Fruit fly (Drosophila melanogaster): ENCODE data around the gene Vml.

Gene Vml

DNA sequence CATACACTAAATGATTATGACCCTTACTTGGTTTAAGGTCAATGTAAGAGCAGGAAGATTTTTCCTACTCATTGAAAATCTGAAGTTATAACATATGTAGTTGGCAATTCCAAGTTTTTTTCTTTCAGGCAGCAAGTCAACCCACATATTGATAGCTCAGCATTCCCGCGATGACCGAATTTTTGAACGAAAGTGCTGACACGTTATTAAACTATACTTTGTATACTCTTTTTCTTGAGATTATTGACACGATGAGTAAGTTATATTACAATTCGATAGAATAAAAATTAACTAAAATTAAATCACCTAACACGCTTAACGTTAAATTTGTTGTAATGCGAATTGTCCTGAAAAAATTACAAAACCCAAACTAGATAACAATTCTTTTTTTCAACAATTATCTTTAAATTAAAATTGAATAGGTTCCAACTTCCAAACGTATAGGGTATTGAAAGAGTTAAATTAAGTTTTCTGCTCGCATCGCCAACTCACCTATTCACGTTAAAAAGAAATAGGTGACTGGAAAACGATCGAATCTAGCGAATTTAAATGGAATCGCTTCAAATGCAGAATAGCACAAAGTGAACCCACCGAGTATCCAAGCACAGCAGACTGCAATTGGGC lies at the start of gene Vml:
Gene Vml, plus strand, starts transcription at position 574 of the 624 bp plus-strand sequence.
- TF ChIP-seq D1 (tag; optimal IDR thresholded peaks at IDR 0.05) (no peak), CG15710 (tag; optimal IDR thresholded peaks at IDR 0.05) (no peak), EcR (GFP tag; optimal IDR thresholded peaks at IDR 0.05) (no peak), gl (tag; optimal IDR thresholded peaks at IDR 0.05) (no peak)

DNA sequence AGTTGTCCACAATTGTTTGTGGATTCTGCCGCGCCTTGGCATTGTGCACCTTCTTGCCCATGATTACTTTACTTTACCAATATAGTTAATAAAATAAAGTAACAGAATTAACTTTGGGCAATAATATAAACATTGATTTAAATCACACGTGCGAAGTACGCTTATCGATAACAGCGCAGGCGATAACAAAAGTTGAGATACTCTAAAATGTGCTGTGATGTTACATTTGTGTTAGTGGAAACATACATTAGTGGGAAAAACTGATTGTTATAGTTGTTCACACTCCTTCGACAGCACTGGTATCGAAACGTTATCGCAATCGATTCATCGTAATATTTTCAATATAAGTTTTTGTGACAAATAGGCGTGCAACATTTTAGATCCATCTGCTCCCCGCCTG lies 33.8 kb upstream of the Vml start, which contains the start of gene kz:
Gene kz, minus strand, starts transcription at position 194 of the 400 bp plus-strand sequence.
- no peak for TF ChIP-seq gl (tag; optimal IDR thresholded peaks at IDR 0.05)
- no peak for TF ChIP-seq CG13204 (GFP tag; optimal IDR thresholded peaks at IDR 0.05)
- TF ChIP-seq CG8159 (tag; optimal IDR thresholded peaks at IDR 0.05) = no peak

DNA sequence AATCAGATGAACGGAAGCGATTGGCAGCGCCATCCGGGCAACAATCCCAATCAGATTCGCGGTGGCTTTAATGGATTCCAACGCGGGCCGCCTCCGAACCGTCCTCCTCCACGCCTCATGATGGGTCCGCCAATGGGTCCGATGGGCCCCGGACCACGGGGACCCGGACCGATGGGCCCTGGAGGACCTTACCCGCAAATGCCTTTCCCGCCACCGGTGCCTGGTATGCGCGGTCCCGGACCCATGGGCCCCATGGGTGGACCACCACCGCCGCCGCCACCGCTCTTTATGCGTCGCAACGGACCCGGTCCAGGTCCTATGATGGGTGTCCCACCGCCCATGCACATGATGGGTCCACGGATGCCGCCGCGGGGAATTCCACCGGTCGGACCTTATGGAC lies 32.7 kb upstream of the Vml start:
- TF ChIP-seq CG17806 (tag; optimal IDR thresholded peaks at IDR 0.05) (no peak), CG14655 (GFP tag; optimal IDR thresholded peaks at IDR 0.05) (no peak), CG4496 (GFP tag; IDR thresholded peaks at IDR 0.05) (no peak), CG8159 (tag; optimal IDR thresholded peaks at IDR 0.05) (no peak), D1 (tag; optimal IDR thresholded peaks at IDR 0.05) (no peak), CG8301 (tag; optimal IDR thresholded peaks at IDR 0.05) (no peak), EcR (GFP tag; optimal IDR thresholded peaks at IDR 0.05) (no peak), Pif1A (GFP tag; optimal IDR thresholded peaks at IDR 0.05) (no peak), CG15710 (tag; optimal IDR thresholded peaks at IDR 0.05) (no peak), gl (tag; optimal IDR thresholded peaks at IDR 0.05) (no peak), fd96Ca (GFP tag; IDR thresholded peaks at IDR 0.05) (no peak), CG10348 (GFP tag; IDR thresholded peaks at IDR 0.05) (no peak), Pif1B (GFP tag; optimal IDR thresholded peaks at IDR 0.05) (no peak), CG34367 (tag; optimal IDR thresholded peaks at IDR 0.05) (no peak), rn (GFP tag; IDR thresholded peaks at IDR 0.05) (no peak), Snoo (tag; optimal IDR thresholded peaks at IDR 0.05) (no peak), CG13204 (GFP tag; optimal IDR thresholded peaks at IDR 0.05) (no peak), Ets98B (GFP tag; IDR thresholded peaks at IDR 0.05) (no peak), CG9948 (tag; optimal IDR thresholded peaks at IDR 0.05) (no peak)

DNA sequence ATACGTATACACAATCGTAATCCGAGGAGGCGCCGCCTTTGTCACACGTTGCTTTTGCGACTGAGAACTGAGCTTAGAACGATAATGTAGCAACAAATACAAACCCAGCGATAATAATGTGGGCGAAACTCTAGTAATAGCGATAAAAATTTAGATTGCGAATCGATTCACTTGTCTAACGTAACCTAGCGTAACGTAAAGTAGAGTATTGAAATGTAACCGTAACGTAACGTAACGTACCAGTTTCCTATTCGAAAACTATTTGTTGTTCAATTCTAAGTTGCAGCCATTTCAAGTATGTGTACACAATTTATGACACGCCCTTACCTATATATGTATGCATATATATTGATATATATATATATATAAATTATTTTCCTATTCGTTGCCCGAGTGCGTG lies 30.9 kb upstream of the Vml start:
- TF ChIP-seq EcR (GFP tag; optimal IDR thresholded peaks at IDR 0.05) (no peak), fd96Ca (GFP tag; IDR thresholded peaks at IDR 0.05) (no peak), CG17806 (tag; optimal IDR thresholded peaks at IDR 0.05) (no peak), CG13204 (GFP tag; optimal IDR thresholded peaks at IDR 0.05) (no peak), CG10348 (GFP tag; IDR thresholded peaks at IDR 0.05) (no peak)

DNA sequence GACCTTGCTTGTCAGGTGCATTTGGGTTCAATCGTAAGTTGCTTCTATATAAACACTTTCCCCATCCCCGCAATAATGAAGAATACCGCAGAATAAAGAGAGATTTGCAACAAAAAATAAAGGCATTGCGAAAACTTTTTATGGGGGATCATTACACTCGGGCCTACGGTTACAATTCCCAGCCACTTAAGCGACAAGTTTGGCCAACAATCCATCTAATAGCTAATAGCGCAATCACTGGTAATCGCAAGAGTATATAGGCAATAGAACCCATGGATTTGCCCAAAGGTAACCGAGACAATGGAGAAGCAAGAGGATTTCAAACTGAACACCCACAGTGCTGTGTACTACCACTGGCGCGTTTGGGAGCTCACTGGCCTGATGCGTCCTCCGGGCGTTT lies 29.7 kb upstream of the Vml start, which contains the start of gene Or2a:
Gene Or2a, plus strand, starts transcription at position 301 of the 400 bp plus-strand sequence.
- no peak for TF ChIP-seq Snoo (tag; optimal IDR thresholded peaks at IDR 0.05)
- no peak for TF ChIP-seq CG8159 (tag; optimal IDR thresholded peaks at IDR 0.05)
- TF ChIP-seq gl (tag; optimal IDR thresholded peaks at IDR 0.05) = no peak
- TF ChIP-seq CG4496 (GFP tag; IDR thresholded peaks at IDR 0.05) = no peak
- TF ChIP-seq CG14655 (GFP tag; optimal IDR thresholded peaks at IDR 0.05) = no peak
- TF ChIP-seq Pif1A (GFP tag; optimal IDR thresholded peaks at IDR 0.05) = no peak
- TF ChIP-seq CG8301 (tag; optimal IDR thresholded peaks at IDR 0.05) = no peak
- no peak for TF ChIP-seq CG13204 (GFP tag; optimal IDR thresholded peaks at IDR 0.05)
- no peak for TF ChIP-seq CG34367 (tag; optimal IDR thresholded peaks at IDR 0.05)
- no peak for TF ChIP-seq Pif1B (GFP tag; optimal IDR thresholded peaks at IDR 0.05)

DNA sequence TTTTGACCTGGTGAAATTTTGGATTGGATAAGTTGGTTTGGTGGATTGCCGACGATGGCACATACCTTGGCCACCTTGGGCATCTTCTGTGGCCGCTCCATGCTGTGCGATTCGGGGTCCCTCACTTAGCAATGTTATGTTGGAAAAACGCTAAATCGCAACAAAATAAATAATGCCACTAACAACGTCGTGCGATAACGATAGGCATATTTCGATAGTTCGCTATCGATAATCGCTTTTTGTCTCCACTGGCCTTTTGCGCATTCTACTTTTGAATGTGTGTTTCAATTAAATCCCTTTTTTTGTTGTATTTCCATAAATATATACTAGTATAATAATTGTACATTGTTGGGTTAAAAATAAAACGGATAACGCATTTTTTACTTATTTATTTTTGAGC lies 25.9 kb upstream of the Vml start, which contains the start of gene crn:
Gene crn, minus strand, starts transcription at position 221 of the 400 bp plus-strand sequence.
- TF ChIP-seq CG9948 (tag; optimal IDR thresholded peaks at IDR 0.05) (no peak), CG8159 (tag; optimal IDR thresholded peaks at IDR 0.05) (no peak), Pif1A (GFP tag; optimal IDR thresholded peaks at IDR 0.05) (no peak), CG13204 (GFP tag; optimal IDR thresholded peaks at IDR 0.05) (no peak), CG14655 (GFP tag; optimal IDR thresholded peaks at IDR 0.05) (no peak), Pif1B (GFP tag; optimal IDR thresholded peaks at IDR 0.05) (no peak), gl (tag; optimal IDR thresholded peaks at IDR 0.05) (no peak), Snoo (tag; optimal IDR thresholded peaks at IDR 0.05) (no peak), fd96Ca (GFP tag; IDR thresholded peaks at IDR 0.05) (no peak), CG8301 (tag; optimal IDR thresholded peaks at IDR 0.05) (no peak)

DNA sequence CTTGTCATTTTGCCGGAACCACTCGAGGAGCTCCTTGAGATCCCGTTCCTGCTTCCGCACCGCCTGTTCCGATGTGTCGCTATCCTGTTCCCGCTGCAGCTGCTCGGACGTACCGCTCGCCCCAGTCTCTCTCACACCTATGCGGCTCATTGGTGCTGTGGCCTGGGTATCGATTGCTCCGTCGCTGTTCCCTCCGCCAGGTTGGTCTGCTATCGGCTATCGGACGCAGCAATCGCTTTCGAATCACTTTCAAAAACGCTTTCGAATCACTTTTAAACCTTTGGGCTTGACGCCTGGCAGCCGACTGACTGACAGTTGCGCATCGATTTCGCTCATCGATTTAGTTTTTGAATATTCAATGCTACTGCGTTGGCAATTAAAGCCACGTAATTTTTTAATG lies 23.9 kb upstream of the Vml start, which contains the start of gene CG3191:
Gene CG3191, minus strand, starts transcription at position 306 of the 400 bp plus-strand sequence.
- 0 out of 3 replicates have a peak, but pooled peaks have one; percentile 21 for TF ChIP-seq CG4496 (GFP tag; IDR thresholded peaks at IDR 0.05)
- TF ChIP-seq Snoo (tag; optimal IDR thresholded peaks at IDR 0.05) = no peak
- no peak for TF ChIP-seq CG9948 (tag; optimal IDR thresholded peaks at IDR 0.05)
- TF ChIP-seq CG14655 (GFP tag; optimal IDR thresholded peaks at IDR 0.05) = no peak

All from whole organism, pupa.